Fruit fly (Drosophila melanogaster) whole organism, embryonic: ENCODE data around the gene CG9586.

Source experiments
- Antp ChIP-seq: fragments of 200-800 bp; sonication (Bioruptor generic); optimal IDR thresholded peaks from 3 replicates; lab custom pipeline; 2016; ENCODE audit warnings: missing biosample characterization, missing genetic modification characterization
- B-H2 ChIP-seq: fragments of 200-800 bp; sonication (Bioruptor generic); optimal IDR thresholded peaks from 2 replicates; lab custom pipeline; 2018; ENCODE audit warnings: missing biosample characterization, mild to moderate bottlenecking, missing genetic modification characterization
- CG10565 ChIP-seq: fragments of 200-800 bp; sonication (Bioruptor generic); optimal IDR thresholded peaks from 3 replicates; lab custom pipeline; 2016; ENCODE audit warnings: missing biosample characterization, mild to moderate bottlenecking, missing genetic modification characterization
- CG11504 ChIP-seq: fragments of 200-800 bp; sonication (Bioruptor generic); optimal IDR thresholded peaks from 3 replicates; lab custom pipeline; 2019; ENCODE audit warnings: missing biosample characterization, mild to moderate bottlenecking, missing genetic modification characterization, moderate library complexity
- CG12155 ChIP-seq: fragments of 200-800 bp; sonication (Bioruptor generic); optimal IDR thresholded peaks from 3 replicates; lab custom pipeline; 2016; ENCODE audit warnings: missing biosample characterization, missing genetic modification characterization
- CG12769 ChIP-seq: fragments of 200-800 bp; sonication (Bioruptor generic); optimal IDR thresholded peaks from 2 replicates; lab custom pipeline; 2019; ENCODE audit warnings: missing biosample characterization, mild to moderate bottlenecking, missing genetic modification characterization, moderate library complexity
- CG13894 ChIP-seq: fragments of 200-800 bp; sonication (Bioruptor generic); optimal IDR thresholded peaks from 3 replicates; lab custom pipeline; 2018; ENCODE audit warnings: missing biosample characterization, mild to moderate bottlenecking, missing genetic modification characterization, moderate library complexity
- CG16779 ChIP-seq: fragments of 200-800 bp; sonication (Bioruptor generic); IDR thresholded peaks from 2 replicates; pipeline ENCODE4 v1.3.6; 2022; ENCODE audit warnings: missing biosample characterization, missing genetic modification characterization
- CG17912 ChIP-seq: fragments of 200-800 bp; sonication (Bioruptor generic); optimal IDR thresholded peaks from 2 replicates; lab custom pipeline; 2018; ENCODE audit warnings: missing biosample characterization, mild to moderate bottlenecking, missing genetic modification characterization
- CG18262 ChIP-seq: fragments of 200-800 bp; optimal IDR thresholded peaks from 3 replicates; lab custom pipeline; 2019; ENCODE audit warnings: missing biosample characterization, mild to moderate bottlenecking, missing genetic modification characterization, moderate library complexity
- CG18476 ChIP-seq: fragments of 200-800 bp; sonication (Bioruptor generic); optimal IDR thresholded peaks from 2 replicates; lab custom pipeline; 2016; ENCODE audit warnings: missing biosample characterization, mild to moderate bottlenecking, missing genetic modification characterization
- CG2712 ChIP-seq: fragments of 200-800 bp; optimal IDR thresholded peaks from 3 replicates; lab custom pipeline; 2019; ENCODE audit warnings: missing biosample characterization, mild to moderate bottlenecking, missing genetic modification characterization, moderate library complexity
- CG32532 ChIP-seq: fragments of 200-800 bp; sonication (Bioruptor generic); IDR thresholded peaks from 2 replicates; pipeline ENCODE4 v1.3.6; 2022; ENCODE audit warnings: missing biosample characterization, missing genetic modification characterization
- CG3281 ChIP-seq: fragments of 200-800 bp; sonication (Bioruptor generic); optimal IDR thresholded peaks from 3 replicates; lab custom pipeline; 2017; ENCODE audit warnings: missing biosample characterization, mild to moderate bottlenecking, missing genetic modification characterization
- CG4282 ChIP-seq: fragments of 200-800 bp; sonication (Bioruptor generic); optimal IDR thresholded peaks from 2 replicates; lab custom pipeline; 2016; ENCODE audit warnings: missing biosample characterization, missing genetic modification characterization
- CG4820 ChIP-seq: fragments of 200-800 bp; sonication (Bioruptor generic); optimal IDR thresholded peaks from 3 replicates; lab custom pipeline; 2016; ENCODE audit warnings: missing biosample characterization, missing genetic modification characterization
- CG7357 ChIP-seq: fragments of 200-800 bp; sonication (Bioruptor generic); IDR thresholded peaks from 3 replicates; pipeline ENCODE4 v1.3.6; 2022; ENCODE audit warnings: missing biosample characterization, missing genetic modification characterization
- CG8290 ChIP-seq, 3 experiments: fragments of 200-800 bp; sonication (Bioruptor generic); optimal IDR thresholded peaks; 2 replicates each; lab custom pipeline; 2016 to 2019; ENCODE audit warnings: missing biosample characterization in 3 of 3, missing genetic modification characterization in 3 of 3, mild to moderate bottlenecking in 2 of 3, moderate library complexity in 1 of 3
- CG9932 ChIP-seq: fragments of 200-800 bp; sonication (Bioruptor generic); IDR thresholded peaks from 2 replicates; pipeline ENCODE4 v1.3.6; 2022; ENCODE audit warnings: missing biosample characterization, missing genetic modification characterization
- CHES-1-like ChIP-seq: fragments of 200-800 bp; sonication (Bioruptor generic); optimal IDR thresholded peaks from 2 replicates; lab custom pipeline; 2016; ENCODE audit warnings: missing biosample characterization, missing genetic modification characterization
- CkIIα-i1 ChIP-seq: fragments of 200-800 bp; sonication (Bioruptor generic); IDR thresholded peaks from 2 replicates; pipeline ENCODE4 v1.3.6; 2022; ENCODE audit warnings: missing biosample characterization, missing genetic modification characterization
- Dip2 ChIP-seq: fragments of 200-800 bp; sonication (Bioruptor generic); IDR thresholded peaks from 2 replicates; pipeline ENCODE4 v1.3.6; 2022; ENCODE audit warnings: missing biosample characterization, missing genetic modification characterization
- Doc2 ChIP-seq: fragments of 200-800 bp; sonication (Bioruptor generic); IDR thresholded peaks from 2 replicates; pipeline ENCODE4 v1.3.6; 2022; ENCODE audit warnings: missing biosample characterization, missing genetic modification characterization
- Fer2 ChIP-seq: fragments of 200-800 bp; sonication (Bioruptor generic); optimal IDR thresholded peaks from 2 replicates; lab custom pipeline; 2018; ENCODE audit warnings: missing biosample characterization, mild to moderate bottlenecking, missing genetic modification characterization, moderate library complexity
- H15 ChIP-seq: fragments of 200-800 bp; sonication (Bioruptor generic); IDR thresholded peaks from 3 replicates; pipeline ENCODE4 v1.3.6; 2022; ENCODE audit warnings: missing biosample characterization, missing genetic modification characterization
- HLH4C ChIP-seq: fragments of 200-800 bp; sonication (Bioruptor generic); IDR thresholded peaks from 3 replicates; pipeline ENCODE4 v1.3.6; 2022; ENCODE audit warnings: missing biosample characterization, missing genetic modification characterization; ENCODE audit not compliant: partially characterized antibody
- Hsf ChIP-seq: fragments of 200-800 bp; sonication (Bioruptor generic); optimal IDR thresholded peaks from 3 replicates; lab custom pipeline; 2016; ENCODE audit warnings: missing biosample characterization, missing genetic modification characterization
- Med ChIP-seq: fragments of 200-800 bp; sonication (Bioruptor generic); peaks from one replicate; lab custom pipeline; 2016; ENCODE audit warnings: missing biosample characterization, missing genetic modification characterization, mild to moderate bottlenecking, inconsistent platforms, moderate library complexity
- Ptx1 ChIP-seq: fragments of 200-800 bp; sonication (Bioruptor generic); IDR thresholded peaks from 2 replicates; pipeline ENCODE4 v1.3.6; 2022; ENCODE audit warnings: missing biosample characterization, missing genetic modification characterization
- Rfx ChIP-seq: fragments of 200-800 bp; sonication (Bioruptor generic); IDR thresholded peaks from 2 replicates; pipeline ENCODE4 v1.3.6; 2022; ENCODE audit warnings: missing biosample characterization, missing genetic modification characterization
- Sox102F ChIP-seq: fragments of 200-800 bp; sonication (Bioruptor generic); optimal IDR thresholded peaks from 2 replicates; lab custom pipeline; 2018; ENCODE audit warnings: missing biosample characterization, mild to moderate bottlenecking, missing genetic modification characterization, moderate library complexity
- ab ChIP-seq: fragments of 200-800 bp; sonication (Bioruptor generic); optimal IDR thresholded peaks from 2 replicates; lab custom pipeline; 2016; ENCODE audit warnings: missing biosample characterization, missing genetic modification characterization
- ac ChIP-seq: fragments of 200-800 bp; sonication (Bioruptor generic); optimal IDR thresholded peaks from 3 replicates; lab custom pipeline; 2017; ENCODE audit warnings: missing biosample characterization, mild to moderate bottlenecking, missing genetic modification characterization
- bowl ChIP-seq: fragments of 200-800 bp; sonication (Bioruptor generic); IDR thresholded peaks from 2 replicates; pipeline ENCODE4 v1.3.6; 2022; ENCODE audit warnings: missing biosample characterization, missing genetic modification characterization
- caup ChIP-seq: fragments of 200-800 bp; sonication (Bioruptor generic); optimal IDR thresholded peaks from 3 replicates; lab custom pipeline; 2017; ENCODE audit warnings: missing biosample characterization, mild to moderate bottlenecking, missing genetic modification characterization, moderate library complexity; ENCODE audit not compliant: severe bottlenecking
- cwo ChIP-seq: fragments of 200-800 bp; sonication (Bioruptor generic); optimal IDR thresholded peaks from 3 replicates; lab custom pipeline; 2017; ENCODE audit warnings: missing biosample characterization, missing genetic modification characterization, mild to moderate bottlenecking, moderate library complexity, missing genetic modification reagents
- exex ChIP-seq: fragments of 200-800 bp; sonication (Bioruptor generic); optimal IDR thresholded peaks from 4 replicates; lab custom pipeline; 2018; ENCODE audit warnings: missing biosample characterization, mild to moderate bottlenecking, missing genetic modification characterization, moderate library complexity
- fd102C ChIP-seq: fragments of 200-800 bp; sonication (Bioruptor generic); optimal IDR thresholded peaks from 2 replicates; lab custom pipeline; 2018; ENCODE audit warnings: missing biosample characterization, mild to moderate bottlenecking, missing genetic modification characterization, moderate library complexity
- ftz-f1 ChIP-seq: fragments of 200-800 bp; sonication (Bioruptor generic); optimal IDR thresholded peaks from 2 replicates; lab custom pipeline; 2016; ENCODE audit warnings: missing biosample characterization, missing genetic modification characterization
- hb ChIP-seq: fragments of 200-800 bp; sonication (Bioruptor generic); IDR thresholded peaks from 3 replicates; pipeline ENCODE4 v1.3.6; 2022; ENCODE audit warnings: missing biosample characterization, missing genetic modification characterization; ENCODE audit not compliant: partially characterized antibody
- hth ChIP-seq: fragments of >200 bp; optimal IDR thresholded peaks from 2 replicates; lab custom pipeline; 2017; ENCODE audit warnings: inconsistent platforms
- ind ChIP-seq: fragments of 200-800 bp; sonication (Bioruptor generic); optimal IDR thresholded peaks from 3 replicates; lab custom pipeline; 2016; ENCODE audit warnings: missing biosample characterization, missing genetic modification characterization
- kay ChIP-seq: fragments of 200-800 bp; sonication (Bioruptor generic); optimal IDR thresholded peaks from 2 replicates; lab custom pipeline; 2016; ENCODE audit warnings: missing biosample characterization, missing genetic modification characterization
- lmd ChIP-seq: fragments of 200-800 bp; sonication (Bioruptor generic); IDR thresholded peaks from 2 replicates; pipeline ENCODE4 v1.3.6; 2022; ENCODE audit warnings: missing biosample characterization, missing genetic modification characterization
- lola ChIP-seq, 3 experiments: fragments of >200 bp in 2 of 3; fragments of 200-800 bp in 1 of 3; sonication (Bioruptor generic) in 1 of 3; optimal IDR thresholded peaks; 2 replicates each; lab custom pipeline; 2017 to 2019; ENCODE audit warnings: missing biosample characterization in 3 of 3, missing genetic modification characterization in 3 of 3, mild to moderate bottlenecking in 1 of 3, moderate library complexity in 1 of 3
- mirr ChIP-seq: fragments of 200-800 bp; sonication (Bioruptor generic); optimal IDR thresholded peaks from 3 replicates; lab custom pipeline; 2018; ENCODE audit warnings: missing biosample characterization, mild to moderate bottlenecking, missing genetic modification characterization
- pb ChIP-seq: fragments of 200-800 bp; sonication (Bioruptor generic); optimal IDR thresholded peaks from 3 replicates; lab custom pipeline; 2016; ENCODE audit warnings: missing biosample characterization, missing genetic modification characterization
- pzg ChIP-seq: fragments of 200-800 bp; sonication (Bioruptor generic); optimal IDR thresholded peaks from 3 replicates; lab custom pipeline; 2018; ENCODE audit warnings: missing biosample characterization, mild to moderate bottlenecking, missing genetic modification characterization, moderate library complexity
- rib ChIP-seq: fragments of 200-800 bp; sonication (Bioruptor generic); IDR thresholded peaks from 2 replicates; pipeline ENCODE4 v1.3.6; 2022; ENCODE audit warnings: missing biosample characterization, missing genetic modification characterization
- schlank ChIP-seq: fragments of 200-800 bp; sonication (Bioruptor generic); optimal IDR thresholded peaks from 2 replicates; lab custom pipeline; 2018; ENCODE audit warnings: missing biosample characterization, mild to moderate bottlenecking, missing genetic modification characterization
- sisA ChIP-seq: fragments of 200-800 bp; sonication (Bioruptor generic); IDR thresholded peaks from 2 replicates; pipeline ENCODE4 v1.3.6; 2022; ENCODE audit warnings: missing biosample characterization, missing genetic modification characterization

CG9586 gene

DNA sequence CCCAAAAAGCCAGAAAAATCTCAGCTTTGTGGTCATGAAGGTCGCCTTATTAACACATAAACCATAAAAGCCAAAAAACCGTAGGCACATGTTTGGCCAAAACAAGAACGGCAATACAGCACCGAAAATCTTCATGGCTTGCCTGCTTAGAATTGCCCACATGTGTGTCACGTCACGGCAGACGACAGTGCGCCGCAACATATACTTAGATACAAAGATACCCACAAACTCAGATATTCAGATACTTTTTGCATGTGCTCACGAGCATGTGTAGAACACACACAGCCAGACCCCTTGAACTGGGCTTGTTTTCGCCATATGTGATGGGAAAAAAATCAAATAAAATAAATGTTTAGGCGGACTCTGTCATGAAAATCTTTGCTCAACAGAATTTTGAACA is 15.5 kb downstream of the CG9586 start (continued):
- TF ChIP-seq Fer2 (tag; lab: Kevin White, UChicago) (no peak), ind (GFP tag; lab: Kevin White, UChicago) (no peak), CG9932 (GFP tag; lab: Robert Waterston, UW) (no peak), CG18476 (GFP tag; lab: Kevin White, UChicago) (no peak), lola (GFP tag; optimal IDR thresholded peaks at IDR 0.05; lab: Kevin White, UChicago) (no peak), CG2712 (tag; lab: Kevin White, UChicago) (no peak), kay (no peak), CG12769 (tag; lab: Kevin White, UChicago) (peak; percentile 47), CG18262 (tag; lab: Kevin White, UChicago) (no peak), CG4820 (GFP tag; lab: Kevin White, UChicago) (no peak), mirr (GFP tag; lab: Kevin White, UChicago) (peak; percentile 21), CG8290 (GFP tag; optimal IDR thresholded peaks at IDR 0.05; lab: Kevin White, UChicago) (no peak), CG8290 (tag; optimal IDR thresholded peaks at IDR 0.05; lab: Kevin White, UChicago) (peak in 1 of 2 experiments; percentile 41), exex (no peak), CHES-1-like (GFP tag; lab: Kevin White, UChicago) (no peak), Hsf (GFP tag; lab: Kevin White, UChicago) (no peak), CG12155 (GFP tag; lab: Kevin White, UChicago) (no peak), Med (peak; percentile 65), Antp (GFP tag; lab: Kevin White, UChicago) (no peak), ac (GFP tag; lab: Kevin White, UChicago) (no peak), lmd (GFP tag; lab: Robert Waterston, UW) (no peak), B-H2 (GFP tag; lab: Kevin White, UChicago) (peak; percentile 16), CG3281 (GFP tag; lab: Kevin White, UChicago) (no peak), caup (no peak), Doc2 (GFP tag; lab: Robert Waterston, UW) (no peak), CG4282 (GFP tag; lab: Kevin White, UChicago) (no peak), sisA (GFP tag; lab: Robert Waterston, UW) (no peak), Ptx1 (no peak), CkIIα-i1 (GFP tag; lab: Robert Waterston, UW) (no peak), rib (0 out of 2 replicates have a peak, but pooled peaks have one; percentile 14), CG10565 (GFP tag; lab: Kevin White, UChicago) (no peak), CG16779 (0 out of 2 replicates have a peak, but pooled peaks have one; percentile 18), fd102C (GFP tag; lab: Kevin White, UChicago) (no peak), CG32532 (GFP tag; lab: Robert Waterston, UW) (peak; percentile 40; the same call in 1 of the 2 replicates), Sox102F (GFP tag; lab: Kevin White, UChicago) (no peak), hth (lab: Kevin White, UChicago) (no peak), Rfx (GFP tag; lab: Robert Waterston, UW) (no peak), Dip2 (no peak), CG13894 (tag; lab: Kevin White, UChicago) (peak; percentile 78), pb (GFP tag; lab: Kevin White, UChicago) (no peak), hb (no peak), ab (GFP tag; lab: Kevin White, UChicago) (no peak), CG17912 (no peak), schlank (tag; lab: Kevin White, UChicago) (no peak), CG11504 (peak; percentile 17), CG7357 (no peak), pzg (GFP tag; lab: Kevin White, UChicago) (no peak), HLH4C (GFP tag; lab: Robert Waterston, UW) (no peak), bowl (GFP tag; lab: Robert Waterston, UW) (no peak), cwo (GFP tag; lab: Kevin White, UChicago) (peak; percentile 29), H15 (GFP tag; lab: Robert Waterston, UW) (no peak), ftz-f1 (GFP tag; lab: Kevin White, UChicago) (no peak)
